Fruit fly (Drosophila melanogaster) whole organism, adult: ENCODE results near the gene CG10348.

ENCODE experiments used
- CG11617 ChIP-seq: fragments of 200-800 bp; sonication (Bioruptor generic); optimal IDR thresholded peaks from 2 replicates; lab custom pipeline; 2017; ENCODE audit warnings: mild to moderate bottlenecking, missing biosample characterization, missing genetic modification reagents, missing genetic modification characterization
- CG12768 ChIP-seq: fragments of 200-800 bp; sonication (Bioruptor generic); optimal IDR thresholded peaks from 2 replicates; lab custom pipeline; 2017; ENCODE audit warnings: missing biosample characterization, missing genetic modification characterization, mild to moderate bottlenecking, moderate library complexity, missing genetic modification reagents
- CG14711 ChIP-seq: fragments of 200-800 bp; sonication (Bioruptor generic); optimal IDR thresholded peaks from 2 replicates; lab custom pipeline; 2018; ENCODE audit warnings: missing biosample characterization, mild to moderate bottlenecking, missing genetic modification characterization, moderate library complexity
- CG1620 ChIP-seq: fragments of 200-800 bp; sonication (Bioruptor generic); optimal IDR thresholded peaks from 2 replicates; lab custom pipeline; 2016; ENCODE audit warnings: missing biosample characterization, missing genetic modification characterization
- CG33017 ChIP-seq: fragments of 200-800 bp; sonication (Bioruptor generic); optimal IDR thresholded peaks from 2 replicates; lab custom pipeline; 2018; ENCODE audit warnings: missing biosample characterization, mild to moderate bottlenecking, missing genetic modification characterization, moderate library complexity
- CG5204 ChIP-seq: fragments of 200-800 bp; sonication (Bioruptor generic); optimal IDR thresholded peaks from 2 replicates; lab custom pipeline; 2016; ENCODE audit warnings: missing biosample characterization, missing genetic modification characterization
- CG7045 ChIP-seq: fragments of 200-800 bp; sonication (Bioruptor generic); optimal IDR thresholded peaks from 2 replicates; lab custom pipeline; 2017; ENCODE audit warnings: missing biosample characterization, mild to moderate bottlenecking, missing genetic modification characterization
- CG7101 ChIP-seq: fragments of 200-800 bp; sonication (Bioruptor generic); optimal IDR thresholded peaks from 2 replicates; lab custom pipeline; 2018; ENCODE audit warnings: missing biosample characterization, mild to moderate bottlenecking, missing genetic modification characterization, moderate library complexity
- Clk ChIP-seq: fragments of 200-800 bp; sonication (Bioruptor generic); optimal IDR thresholded peaks from 2 replicates; lab custom pipeline; 2017; ENCODE audit warnings: missing biosample characterization, missing genetic modification characterization
- Crg-1 ChIP-seq: fragments of 200-800 bp; sonication (Bioruptor generic); optimal IDR thresholded peaks from 2 replicates; lab custom pipeline; 2016; ENCODE audit warnings: missing biosample characterization, missing genetic modification characterization
- Hr96 ChIP-seq: fragments of 200-800 bp; sonication (Bioruptor generic); optimal IDR thresholded peaks from 2 replicates; lab custom pipeline; 2016; ENCODE audit warnings: missing biosample characterization, missing genetic modification characterization
- Mnt ChIP-seq: fragments of 200-800 bp; sonication (Bioruptor generic); optimal IDR thresholded peaks from 2 replicates; lab custom pipeline; 2016; ENCODE audit warnings: missing biosample characterization, mild to moderate bottlenecking, missing genetic modification characterization
- bab1 ChIP-seq: fragments of 200-800 bp; sonication (Bioruptor generic); optimal IDR thresholded peaks from 3 replicates; lab custom pipeline; 2019; ENCODE audit warnings: missing biosample characterization, mild to moderate bottlenecking, missing genetic modification characterization, moderate library complexity
- cic ChIP-seq: fragments of 200-800 bp; sonication (Bioruptor generic); optimal IDR thresholded peaks from 2 replicates; lab custom pipeline; 2017; ENCODE audit warnings: missing biosample characterization, mild to moderate bottlenecking, missing genetic modification characterization, moderate library complexity
- cnc ChIP-seq, 2 experiments: fragments of >200 bp; optimal IDR thresholded peaks; 2 replicates each; lab custom pipeline; 2017
- kay ChIP-seq: fragments of 200-800 bp; sonication (Bioruptor generic); peaks from one replicate; lab custom pipeline; 2016; ENCODE audit warnings: missing biosample characterization, missing genetic modification characterization, borderline replicate concordance
- ovo ChIP-seq: fragments of 200-800 bp; sonication (Bioruptor generic); optimal IDR thresholded peaks from 2 replicates; lab custom pipeline; 2016; ENCODE audit warnings: missing biosample characterization, missing genetic modification characterization
- pad ChIP-seq: fragments of 200-800 bp; sonication (Bioruptor generic); optimal IDR thresholded peaks from 3 replicates; lab custom pipeline; 2017; ENCODE audit warnings: missing biosample characterization, missing genetic modification characterization, mild to moderate bottlenecking, moderate library complexity, missing genetic modification reagents
- tj ChIP-seq: fragments of 200-800 bp; sonication (Bioruptor generic); optimal IDR thresholded peaks from 3 replicates; lab custom pipeline; 2017; ENCODE audit warnings: missing biosample characterization, mild to moderate bottlenecking, missing genetic modification characterization, moderate library complexity
- toe ChIP-seq: fragments of 200-800 bp; sonication (Bioruptor generic); optimal IDR thresholded peaks from 2 replicates; lab custom pipeline; 2016; ENCODE audit warnings: missing biosample characterization, missing genetic modification characterization

Gene CG10348

DNA sequence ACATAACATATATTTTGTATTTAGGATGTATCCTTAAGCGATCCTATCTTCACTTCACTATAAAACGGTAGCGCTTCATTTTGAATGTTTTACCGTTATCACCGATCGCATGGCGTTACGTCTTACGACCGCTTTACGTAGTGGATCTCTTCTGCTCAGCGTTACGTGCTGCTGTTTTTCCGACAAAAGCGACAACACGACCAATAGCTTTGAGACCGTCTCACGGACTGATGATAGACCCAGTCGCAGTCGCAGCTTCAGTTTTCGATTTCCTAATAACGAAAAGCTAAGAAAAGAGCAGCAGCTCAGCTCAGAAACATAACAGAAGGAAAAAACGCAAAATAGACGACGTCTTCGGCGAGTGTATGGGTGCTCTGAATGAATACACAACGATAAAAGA, at the start of gene CG10348:
Gene CG10348, minus strand, starts transcription at position 234 of the 400 bp plus-strand sequence.
- TF ChIP-seq toe (no peak), CG7045 (GFP tag; lab: Kevin White, UChicago) (no peak), Crg-1 (GFP tag; lab: Kevin White, UChicago) (no peak), CG14711 (tag; lab: Kevin White, UChicago) (no peak), bab1 (GFP tag; lab: Kevin White, UChicago) (no peak)

DNA sequence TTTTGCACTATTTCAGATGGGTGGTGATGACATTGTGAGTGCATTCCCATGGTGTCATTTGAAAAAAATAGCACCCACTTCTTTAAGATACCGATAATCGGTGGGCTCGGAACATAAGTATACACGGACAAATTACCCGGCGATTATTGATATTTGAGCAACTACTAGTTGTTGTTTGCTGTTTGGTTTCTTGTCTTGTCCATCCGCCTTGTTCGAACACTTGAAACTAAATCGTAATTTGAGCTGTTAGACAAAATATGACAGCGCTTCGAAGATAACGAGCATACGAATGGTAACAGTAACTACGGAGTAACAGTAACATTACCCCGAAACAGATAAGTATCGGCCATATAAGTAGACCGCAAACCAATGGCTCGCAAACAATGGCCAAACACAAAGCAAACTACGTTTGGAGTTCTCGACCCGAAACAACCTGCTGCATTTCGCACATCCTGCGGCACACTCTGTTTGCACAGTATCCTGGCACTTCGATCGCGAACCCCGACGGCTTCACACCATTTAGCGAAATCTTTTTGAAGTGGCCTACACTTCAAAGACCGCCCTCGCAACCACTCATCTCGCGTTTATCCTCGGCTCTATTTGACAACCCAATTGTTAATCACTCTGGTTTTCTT, 48.7 kb upstream of the CG10348 start:
- TF ChIP-seq kay (GFP tag; lab: Kevin White, UChicago) (peak; percentile 8), ovo (GFP tag; lab: Kevin White, UChicago) (no peak), CG12768 (GFP tag; lab: Kevin White, UChicago) (no peak), toe (no peak), CG1620 (GFP tag; lab: Kevin White, UChicago) (no peak), cic (GFP tag; lab: Kevin White, UChicago) (no peak), CG14711 (tag; lab: Kevin White, UChicago) (no peak), bab1 (GFP tag; lab: Kevin White, UChicago) (no peak)

DNA sequence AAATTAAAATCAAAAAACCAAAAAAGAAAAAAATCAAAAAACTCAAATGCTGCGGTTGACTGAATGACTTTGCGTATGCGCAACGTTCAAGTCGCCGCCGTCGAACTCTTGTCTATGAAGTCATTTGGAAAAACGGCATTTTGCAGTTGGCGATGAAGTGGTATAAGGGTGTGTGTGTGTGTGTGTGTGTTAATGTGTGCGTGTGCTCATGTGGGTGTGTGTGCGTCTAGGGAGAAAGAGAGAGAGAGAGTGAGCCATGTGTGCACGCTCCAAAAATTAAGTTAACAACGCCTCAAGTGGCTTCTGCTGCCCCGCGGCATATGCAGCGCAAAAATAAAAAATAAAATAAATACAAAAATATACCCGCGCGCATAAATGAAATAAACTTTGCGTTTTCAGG, 45.1 kb upstream of the CG10348 start:
- TF ChIP-seq cic (GFP tag; lab: Kevin White, UChicago) = no peak
- no peak for TF ChIP-seq Clk (GFP tag; lab: Kevin White, UChicago)
- no peak for TF ChIP-seq CG12768 (GFP tag; lab: Kevin White, UChicago)
- TF ChIP-seq CG5204 = no peak
- no peak for TF ChIP-seq pad (GFP tag; lab: Kevin White, UChicago)
- TF ChIP-seq cnc (optimal IDR thresholded peaks at IDR 0.05; lab: Kevin White, UChicago) = no peak

DNA sequence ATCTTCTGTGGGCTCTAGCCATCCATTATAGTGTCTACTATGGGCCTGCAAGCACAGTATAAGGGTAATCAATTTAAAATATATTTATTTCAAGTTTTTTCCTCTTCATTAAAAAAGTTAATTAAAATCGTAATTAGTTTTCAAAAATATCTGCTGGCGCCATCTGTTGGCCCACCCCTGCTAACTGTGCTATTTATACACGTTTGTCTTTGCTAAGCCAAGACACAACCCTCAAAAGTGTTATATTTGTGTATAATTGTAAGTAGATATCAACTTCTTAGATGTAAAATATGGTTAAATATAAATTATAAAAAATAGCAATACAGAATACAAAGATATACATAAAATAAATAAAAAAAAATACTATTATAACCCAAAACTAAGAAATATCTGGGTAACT, 44.2 kb upstream of the CG10348 start:
- TF ChIP-seq ovo (GFP tag; lab: Kevin White, UChicago) = no peak
- TF ChIP-seq pad (GFP tag; lab: Kevin White, UChicago) = peak; percentile 3
- TF ChIP-seq kay (GFP tag; lab: Kevin White, UChicago) = peak; percentile 9

DNA sequence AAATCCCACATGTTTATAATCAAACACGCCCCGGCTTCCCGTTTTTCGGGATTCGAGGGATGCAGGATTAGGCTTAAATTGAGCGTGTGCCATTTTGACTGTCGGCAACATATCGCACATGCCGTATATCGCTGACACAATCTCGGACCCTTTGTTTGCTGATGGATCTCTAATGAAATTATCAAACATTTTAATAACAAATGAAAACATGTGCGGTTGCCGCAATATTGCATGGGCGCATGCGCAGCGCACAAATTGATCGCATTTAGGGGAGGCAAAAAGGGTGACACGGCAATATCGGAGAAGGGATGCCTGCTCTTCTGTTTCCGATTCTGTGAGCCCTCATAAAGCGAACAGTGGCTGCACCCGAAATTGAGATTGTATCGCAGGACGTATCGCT, 43.0 kb upstream of the CG10348 start:
- TF ChIP-seq CG1620 (GFP tag; lab: Kevin White, UChicago) = no peak
- no peak for TF ChIP-seq ovo (GFP tag; lab: Kevin White, UChicago)
- TF ChIP-seq bab1 (GFP tag; lab: Kevin White, UChicago) = no peak
- TF ChIP-seq CG7045 (GFP tag; lab: Kevin White, UChicago) = no peak
- TF ChIP-seq pad (GFP tag; lab: Kevin White, UChicago) = no peak
- no peak for TF ChIP-seq toe
- no peak for TF ChIP-seq CG14711 (tag; lab: Kevin White, UChicago)

DNA sequence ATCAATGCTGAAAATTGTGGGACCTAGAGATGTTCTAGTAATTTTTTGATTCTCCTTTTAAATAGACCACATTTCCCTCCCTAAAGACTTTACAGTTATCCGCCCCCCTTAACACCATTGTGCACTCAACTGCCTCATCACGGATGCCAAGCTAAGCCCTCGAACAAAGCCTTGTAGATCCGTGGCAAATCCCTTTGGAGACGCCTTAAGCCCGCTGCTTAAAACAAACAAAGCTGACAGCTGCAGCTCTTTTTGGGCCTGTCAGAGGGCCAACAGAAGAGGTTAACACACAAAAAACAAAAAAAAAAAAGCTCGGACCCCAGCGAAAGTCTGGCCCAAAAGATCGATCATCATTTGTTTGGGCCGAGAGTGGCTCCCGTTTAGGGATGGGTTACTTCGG, 35.5 kb upstream of the CG10348 start:
- no peak for TF ChIP-seq pad (GFP tag; lab: Kevin White, UChicago)
- no peak for TF ChIP-seq kay (GFP tag; lab: Kevin White, UChicago)
- no peak for TF ChIP-seq CG7101
- no peak for TF ChIP-seq CG1620 (GFP tag; lab: Kevin White, UChicago)
- no peak for TF ChIP-seq CG5204
- no peak for TF ChIP-seq CG12768 (GFP tag; lab: Kevin White, UChicago)
- TF ChIP-seq Clk (GFP tag; lab: Kevin White, UChicago) = no peak
- no peak for TF ChIP-seq Mnt
- no peak for TF ChIP-seq ovo (GFP tag; lab: Kevin White, UChicago)
- TF ChIP-seq CG14711 (tag; lab: Kevin White, UChicago) = no peak
- no peak for TF ChIP-seq cnc (optimal IDR thresholded peaks at IDR 0.05; lab: Kevin White, UChicago)
- TF ChIP-seq Crg-1 (GFP tag; lab: Kevin White, UChicago) = no peak
- no peak for TF ChIP-seq Hr96
- TF ChIP-seq CG7045 (GFP tag; lab: Kevin White, UChicago) = no peak
- no peak for TF ChIP-seq CG33017
- no peak for TF ChIP-seq tj (GFP tag; lab: Kevin White, UChicago)
- no peak for TF ChIP-seq CG11617 (GFP tag; lab: Kevin White, UChicago)

DNA sequence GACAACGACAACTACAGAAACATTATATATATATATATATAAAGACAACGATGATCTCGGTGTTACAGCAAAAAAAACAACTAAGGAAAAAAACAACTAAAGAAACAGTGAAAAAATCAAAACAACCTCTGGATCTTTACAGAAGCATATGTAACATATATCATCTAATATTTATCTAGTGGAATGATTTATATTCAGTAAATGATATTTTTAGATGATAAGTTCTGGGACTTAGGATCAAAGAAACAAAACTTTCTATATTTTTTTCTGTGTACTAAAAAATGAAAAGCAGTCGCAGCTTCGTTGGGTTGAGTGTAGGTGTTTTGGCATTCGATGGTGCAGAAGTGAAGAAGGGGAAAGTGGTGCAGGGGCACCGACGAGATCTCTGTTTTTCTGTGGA, 34.8 kb upstream of the CG10348 start:
- no peak for TF ChIP-seq toe
- TF ChIP-seq CG1620 (GFP tag; lab: Kevin White, UChicago) = no peak
- TF ChIP-seq pad (GFP tag; lab: Kevin White, UChicago) = no peak
- TF ChIP-seq Crg-1 (GFP tag; lab: Kevin White, UChicago) = no peak
- TF ChIP-seq bab1 (GFP tag; lab: Kevin White, UChicago) = no peak
- no peak for TF ChIP-seq CG11617 (GFP tag; lab: Kevin White, UChicago)
- no peak for TF ChIP-seq CG7045 (GFP tag; lab: Kevin White, UChicago)
- TF ChIP-seq CG33017 = no peak
